Fruit fly (Drosophila melanogaster) Kc167 (cell line): ENCODE data around the gene Slu7.

ENCODE experiments used
- Myc ChIP-seq: fragments of >200 bp; optimal IDR thresholded peaks from 2 replicates; lab custom pipeline; 2017; ENCODE audit warnings: missing external identifiers
- Sin3A ChIP-seq: fragments of >200 bp; optimal IDR thresholded peaks from 2 replicates; lab custom pipeline; 2018; ENCODE audit warnings: missing external identifiers
- h ChIP-seq: fragments of >200 bp; optimal IDR thresholded peaks from 3 replicates; lab custom pipeline; 2018; ENCODE audit warnings: missing external identifiers
- insv ChIP-seq: fragments of >200 bp; optimal IDR thresholded peaks from 3 replicates; lab custom pipeline; 2018; ENCODE audit warnings: missing external identifiers
- psq ChIP-seq: fragments of >200 bp; optimal IDR thresholded peaks from 2 replicates; lab custom pipeline; 2017; ENCODE audit warnings: missing external identifiers

DNA sequence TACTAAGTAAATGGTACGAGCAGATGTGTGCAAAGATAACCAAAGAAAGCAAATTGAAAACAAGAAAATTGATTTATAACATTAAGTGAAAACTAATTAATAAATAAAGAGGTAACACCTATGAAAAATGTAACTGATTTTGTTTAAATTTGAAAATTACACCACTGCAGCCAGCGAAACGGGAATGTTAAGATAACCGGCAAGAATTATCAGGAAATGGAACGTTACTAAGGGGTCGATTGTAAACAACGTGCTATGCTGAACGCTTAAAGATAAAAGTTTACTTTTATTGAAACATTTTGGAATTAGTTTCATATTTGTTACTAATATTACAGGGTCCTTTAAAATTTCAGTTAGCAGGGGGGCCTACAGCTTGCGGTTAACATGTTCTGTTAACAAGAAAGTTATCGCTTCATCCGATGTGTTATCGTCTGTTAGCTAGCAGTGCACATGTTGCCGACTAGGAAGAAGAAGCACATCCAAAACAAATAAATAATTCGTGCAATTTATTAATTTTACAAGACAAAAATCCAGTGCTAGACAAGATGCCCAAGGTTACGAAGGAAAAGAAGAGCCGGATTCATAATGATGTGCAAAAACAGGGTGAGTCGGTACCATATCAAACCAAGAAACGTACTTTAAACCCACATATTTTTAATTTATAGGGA, 10.3 kb upstream of the Slu7 start, which contains the start of gene CG11837:
- TF ChIP-seq h: no peak
- TF ChIP-seq Myc (lab: Kevin White, UChicago): no peak
- TF ChIP-seq Sin3A (lab: Kevin White, UChicago): no peak
- TF ChIP-seq insv (lab: Kevin White, UChicago): no peak
- TF ChIP-seq psq (lab: Kevin White, UChicago): no peak
